Worm (Caenorhabditis elegans): Measurements from ENCODE around the gene sir-2.1.

The sir-2.1 gene

DNA sequence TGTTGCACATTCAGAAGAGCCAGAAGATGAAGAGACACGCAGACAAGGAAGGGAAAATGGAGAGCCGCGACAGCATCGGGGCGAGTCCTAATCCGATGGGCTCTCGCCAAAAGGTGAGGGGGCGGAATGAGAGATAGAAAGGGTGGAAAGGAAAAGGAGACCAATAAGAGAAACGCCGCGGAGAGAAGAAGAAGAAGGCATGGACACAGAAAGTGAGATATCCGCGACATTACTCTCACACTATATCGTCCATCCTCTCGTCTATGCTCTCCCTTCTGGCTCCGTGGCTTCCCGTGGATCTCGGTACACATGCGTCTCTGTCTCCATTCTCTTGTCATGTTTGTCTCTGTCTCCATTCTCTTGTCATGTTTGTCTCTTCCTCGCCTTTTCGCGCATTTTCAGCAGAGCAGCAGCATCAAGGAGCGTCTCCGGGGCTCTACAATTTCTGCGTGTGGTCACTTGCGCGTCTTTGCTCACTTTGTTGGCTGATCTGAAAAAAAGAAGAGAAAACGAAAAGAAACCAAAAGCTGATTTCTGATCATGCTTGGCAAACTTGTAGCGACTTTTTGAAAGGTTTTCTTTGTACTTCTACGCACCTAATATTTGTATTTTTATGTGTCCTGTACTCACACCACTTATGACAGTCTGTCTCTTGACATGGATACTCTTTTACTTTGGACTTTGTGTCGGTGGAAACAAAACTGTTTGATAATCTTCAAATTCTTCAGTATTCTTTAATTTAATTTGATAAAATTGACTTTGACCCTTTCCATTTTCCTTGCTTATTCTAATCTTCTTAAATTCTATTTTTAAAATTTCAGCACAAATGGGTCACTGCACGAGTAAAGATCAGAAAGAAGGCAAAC, 37.4 kb upstream of the sir-2.1 start, which contains the start of gene gpa-7:
TSS of gene gpa-7 (plus strand) at position 816 of the 866 bp plus-strand sequence.
- TF ChIP-seq madf-3 (GFP tag; IDR thresholded peaks at IDR 0.05) (no peak), bed-2 (GFP tag; IDR thresholded peaks at IDR 0.05) (no peak), him-1 (tag; optimal IDR thresholded peaks at IDR 0.05) (no peak), attf-6 (GFP tag; IDR thresholded peaks at IDR 0.05) (no peak), Y67H2A.10 (GFP tag; conservative IDR thresholded peaks at IDR 0.05) (no peak), ekl-4 (GFP tag; IDR thresholded peaks at IDR 0.05) (no peak), ztf-18 (tag; optimal IDR thresholded peaks at IDR 0.05) (no peak), atf-7 (tag; optimal IDR thresholded peaks at IDR 0.05) (no peak), hsf-1 (GFP tag; IDR thresholded peaks at IDR 0.05) (no peak), dpff-1 (tag; optimal IDR thresholded peaks at IDR 0.05) (no peak), madf-6 (GFP tag; IDR thresholded peaks at IDR 0.05) (no peak), rpc-1 (optimal IDR thresholded peaks at IDR 0.05) (no peak), rpc-1 (tag; optimal IDR thresholded peaks at IDR 0.05) (no peak), ZK185.1 (tag; optimal IDR thresholded peaks at IDR 0.05; ENCODE audit: poor library complexity, severe bottlenecking) (peak; percentile 10), ama-1 (optimal IDR thresholded peaks at IDR 0.05) (no peak), ama-1 (GFP tag; optimal IDR thresholded peaks at IDR 0.05) (no peak), akir-1 (GFP tag; optimal IDR thresholded peaks at IDR 0.05) (no peak), B0261.1 (tag; optimal IDR thresholded peaks at IDR 0.05) (no peak), lin-26 (GFP tag; IDR thresholded peaks at IDR 0.05) (no peak), nfyb-1 (GFP tag; IDR thresholded peaks at IDR 0.05) (no peak), K12H6.12 (tag; optimal IDR thresholded peaks at IDR 0.05) (peak; percentile 76), ceh-79 (tag; optimal IDR thresholded peaks at IDR 0.05) (no peak), nhr-179 (tag; optimal IDR thresholded peaks at IDR 0.05) (no peak), let-526 (GFP tag; IDR thresholded peaks at IDR 0.05) (no peak), chd-7 (tag; optimal IDR thresholded peaks at IDR 0.05) (peak; percentile 71), Y53F4B.3 (GFP tag; IDR thresholded peaks at IDR 0.05) (no peak), snpc-3.4 (tag; optimal IDR thresholded peaks at IDR 0.05) (no peak), athp-1 (tag; optimal IDR thresholded peaks at IDR 0.05) (no peak), snpc-1.1 (tag; optimal IDR thresholded peaks at IDR 0.05; ENCODE audit: insufficient read depth) (no peak), dox-1 (GFP tag; IDR thresholded peaks at IDR 0.05) (no peak), F57C9.4 (tag; optimal IDR thresholded peaks at IDR 0.05) (no peak), attf-3 (GFP tag; conservative IDR thresholded peaks at IDR 0.05) (no peak), pbrm-1 (GFP tag; IDR thresholded peaks at IDR 0.05) (peak; percentile 8; the same call in 1 of the 2 replicates), ceh-100 (GFP tag; IDR thresholded peaks at IDR 0.05) (no peak), tlf-1 (GFP tag; optimal IDR thresholded peaks at IDR 0.05) (no peak), F49E8.2 (tag; optimal IDR thresholded peaks at IDR 0.05; ENCODE audit: insufficient read depth) (no peak), ztf-6 (GFP tag; IDR thresholded peaks at IDR 0.05) (no peak), F37B4.10 (GFP tag; IDR thresholded peaks at IDR 0.05) (no peak), zfh-2 (GFP tag; conservative IDR thresholded peaks at IDR 0.05) (no peak; the same call in none of the 2 replicates), snpc-4 (GFP tag; optimal IDR thresholded peaks at IDR 0.05) (no peak), snpc-4 (tag; optimal IDR thresholded peaks at IDR 0.05) (no peak), ceh-27 (GFP tag; optimal IDR thresholded peaks at IDR 0.05) (no peak), F22D6.2 (tag; optimal IDR thresholded peaks at IDR 0.05) (no peak), dpl-1 (GFP tag; optimal IDR thresholded peaks at IDR 0.05) (no peak), rec-8 (tag; optimal IDR thresholded peaks at IDR 0.05) (no peak), mxl-1 (tag; optimal IDR thresholded peaks at IDR 0.05) (no peak), egl-44 (GFP tag; IDR thresholded peaks at IDR 0.05) (no peak), Y79H2A.3 (GFP tag; conservative IDR thresholded peaks at IDR 0.05) (no peak)
